Worm (Caenorhabditis elegans) whole organism, L3 larva: ENCODE results near the gene Y14H12A.1.

Experiments used
- ZK546.5 ChIP-seq: sonication (generic microtip); optimal IDR thresholded peaks from 2 replicates; lab custom pipeline; 2017; ENCODE audit warnings: missing biosample characterization, missing genetic modification characterization
- ama-1 ChIP-seq: fragments of 150-350 bp; optimal IDR thresholded peaks from 2 replicates; lab custom pipeline; 2018
- ceh-82 ChIP-seq: fragments of 150-350 bp; optimal IDR thresholded peaks from 2 replicates; lab custom pipeline; 2014; ENCODE audit warnings: missing biosample characterization, missing genetic modification characterization
- daf-12 ChIP-seq: fragments of 150-350 bp; optimal IDR thresholded peaks from 2 replicates; lab custom pipeline; 2014; ENCODE audit warnings: missing biosample characterization, missing genetic modification reagents, missing genetic modification characterization
- egl-5 ChIP-seq: fragments of 150-350 bp; optimal IDR thresholded peaks from 2 replicates; lab custom pipeline; 2017; ENCODE audit warnings: missing biosample characterization, missing genetic modification reagents, missing genetic modification characterization, inconsistent platforms
- elt-1 ChIP-seq: fragments of 150-350 bp; optimal IDR thresholded peaks from 2 replicates; lab custom pipeline; 2014; ENCODE audit warnings: missing biosample characterization, missing genetic modification characterization
- elt-3 ChIP-seq, 3 experiments: fragments of 150-350 bp in 1 of 3; sonication (generic microtip) in 2 of 3; optimal IDR thresholded peaks; 2 replicates in 2 of 3; 4 replicates in 1 of 3; lab custom pipeline; 2014 to 2017; ENCODE audit warnings: missing biosample characterization in 3 of 3, missing genetic modification characterization in 3 of 3
- jun-1 ChIP-seq: fragments of 150-350 bp; optimal IDR thresholded peaks from 2 replicates; lab custom pipeline; 2014; ENCODE audit warnings: missing biosample characterization, missing genetic modification reagents, missing genetic modification characterization
- nhr-28 ChIP-seq: fragments of 150-350 bp; optimal IDR thresholded peaks from 2 replicates; lab custom pipeline; 2014; ENCODE audit warnings: missing biosample characterization, missing genetic modification characterization
- nhr-76 ChIP-seq: fragments of 150-350 bp; sonication (generic microtip); optimal IDR thresholded peaks from 5 replicates; lab custom pipeline; 2014; ENCODE audit warnings: missing biosample characterization, missing genetic modification characterization
- pha-4 ChIP-seq: fragments of 150-350 bp; optimal IDR thresholded peaks from 2 replicates; lab custom pipeline; 2014; ENCODE audit warnings: missing biosample characterization, missing genetic modification reagents, missing genetic modification characterization
- tbx-2 ChIP-seq: sonication (generic microtip); optimal IDR thresholded peaks from 2 replicates; lab custom pipeline; 2016; ENCODE audit warnings: mild to moderate bottlenecking, missing genetic modification characterization, missing compliant biosample characterization
- ztf-4 ChIP-seq: fragments of 150-350 bp; optimal IDR thresholded peaks from 2 replicates; lab custom pipeline; 2014; ENCODE audit warnings: missing biosample characterization, missing genetic modification characterization

ce11 chrII:3986906-3987305 is 6.1 kb upstream of the Y14H12A.1 start, which contains the start of gene K10G6.5:
- TF ChIP-seq jun-1, result no peak
- no peak for TF ChIP-seq elt-1 (tag; lab: Kevin White, UChicago)
- TF ChIP-seq egl-5, result no peak
- TF ChIP-seq tbx-2 (tag; lab: Kevin White, UChicago), result no peak
- TF ChIP-seq nhr-76 (tag; lab: Kevin White, UChicago), result no peak
- TF ChIP-seq nhr-28 (tag; lab: Kevin White, UChicago), result no peak
- no peak for TF ChIP-seq ztf-4 (tag; lab: Kevin White, UChicago)
- TF ChIP-seq daf-12 (tag; lab: Kevin White, UChicago), result no peak
- no peak for TF ChIP-seq ceh-82 (tag; lab: Kevin White, UChicago)
- TF ChIP-seq ama-1, result no peak
- no peak for TF ChIP-seq ZK546.5 (tag; lab: Kevin White, UChicago)
- TF ChIP-seq pha-4 (tag; lab: Kevin White, UChicago), result no peak
- TF ChIP-seq elt-3 (tag; optimal IDR thresholded peaks at IDR 0.05; lab: Kevin White, UChicago), result no peak
